Worm (Caenorhabditis elegans) whole organism, young adult: Measurements from ENCODE around the gene ttr-35.

Experiments used
- B0336.3 ChIP-seq: fragments of 200-800 bp; sonication (Bioruptor generic); IDR thresholded peaks from 2 replicates; pipeline ENCODE4 v1.3.6; 2022; ENCODE audit warnings: missing genetic modification characterization, missing compliant biosample characterization
- F22D6.2 ChIP-seq: sonication (generic microtip); optimal IDR thresholded peaks from 2 replicates; lab custom pipeline; 2016; ENCODE audit warnings: mild to moderate bottlenecking, missing genetic modification characterization, missing compliant biosample characterization
- F49E8.2 ChIP-seq: sonication (generic microtip); optimal IDR thresholded peaks from 3 replicates; lab custom pipeline; 2017; ENCODE audit warnings: missing genetic modification characterization, mild to moderate bottlenecking, missing compliant biosample characterization, antibody characterized with exemption, moderate library complexity; ENCODE audit not compliant: insufficient read depth
- Y56A3A.18 ChIP-seq: fragments of 200-800 bp; sonication (Bioruptor generic); IDR thresholded peaks from 2 replicates; pipeline ENCODE4 v1.3.6; 2022; ENCODE audit warnings: missing genetic modification reagents, missing genetic modification characterization, missing compliant biosample characterization
- ama-1 ChIP-seq, 3 experiments: fragments of 150-350 bp in 1 of 3; sonication (generic microtip) in 2 of 3; optimal IDR thresholded peaks; 2 replicates each; lab custom pipeline; 2014 to 2018; ENCODE audit warnings: missing biosample characterization in 2 of 3, missing genetic modification characterization in 2 of 3, missing genetic modification reagents in 2 of 3
- attf-6 ChIP-seq: fragments of 200-800 bp; sonication (Bioruptor generic); IDR thresholded peaks from 2 replicates; pipeline ENCODE4 v1.3.6; 2022; ENCODE audit warnings: missing genetic modification reagents, missing genetic modification characterization, missing compliant biosample characterization
- ceh-40 ChIP-seq: fragments of 200-800 bp; sonication (Bioruptor generic); IDR thresholded peaks from 2 replicates; pipeline ENCODE4 v1.3.6; 2022; ENCODE audit warnings: missing genetic modification characterization, missing compliant biosample characterization
- dpl-1 ChIP-seq: fragments of 150-350 bp; optimal IDR thresholded peaks from 2 replicates; lab custom pipeline; 2014; ENCODE audit warnings: missing biosample characterization, missing genetic modification reagents, missing genetic modification characterization
- ets-4 ChIP-seq: fragments of 200-800 bp; sonication (Bioruptor generic); optimal IDR thresholded peaks from 2 replicates; lab custom pipeline; 2018; ENCODE audit warnings: mild to moderate bottlenecking, missing genetic modification characterization, missing compliant biosample characterization
- pha-4 ChIP-seq: fragments of 150-350 bp; sonication (generic microtip); optimal IDR thresholded peaks from 2 replicates; lab custom pipeline; 2014; ENCODE audit warnings: missing biosample characterization, missing genetic modification reagents, missing genetic modification characterization
- tbp1 ChIP-seq: fragments of 200-800 bp; sonication (Bioruptor generic); optimal IDR thresholded peaks from 2 replicates; lab custom pipeline; 2018; ENCODE audit warnings: mild to moderate bottlenecking, missing genetic modification characterization, missing compliant biosample characterization
- unc-130 ChIP-seq: sonication (generic microtip); optimal IDR thresholded peaks from 2 replicates; lab custom pipeline; 2016; ENCODE audit warnings: missing genetic modification reagents, missing genetic modification characterization, missing compliant biosample characterization
- ztf-6 ChIP-seq: fragments of 200-800 bp; sonication (Bioruptor generic); IDR thresholded peaks from 2 replicates; pipeline ENCODE4 v1.3.6; 2022; ENCODE audit warnings: missing genetic modification reagents, missing genetic modification characterization, missing compliant biosample characterization

DNA sequence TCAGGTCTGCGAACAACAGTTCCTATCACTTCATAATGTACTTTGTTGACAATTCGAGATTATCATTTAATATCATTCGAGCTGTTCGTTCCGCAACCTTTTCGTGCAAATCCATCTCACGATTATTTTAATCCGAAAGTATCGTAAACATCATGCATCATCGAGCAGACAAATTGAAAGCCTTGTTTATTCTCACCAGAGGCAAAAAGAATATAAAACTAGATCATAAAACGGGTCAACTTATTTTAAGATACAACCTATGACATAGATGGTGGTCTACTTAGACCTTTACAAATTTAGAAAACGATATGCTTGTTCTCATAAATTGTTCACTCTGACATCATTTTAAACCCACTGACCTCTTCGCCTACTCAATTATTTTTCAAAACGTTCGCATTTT is 21.0 kb downstream of the ttr-35 start:
- TF ChIP-seq unc-130 (GFP tag; lab: Kevin White, UChicago) (no peak), pha-4 (tag; lab: Kevin White, UChicago) (no peak), F49E8.2 (tag; lab: Kevin White, UChicago) (no peak), ztf-6 (no peak), B0336.3 (GFP tag; lab: Robert Waterston, UW) (0 out of 2 replicates have a peak, but pooled peaks have one; percentile 35), ceh-40 (no peak), dpl-1 (GFP tag; lab: Kevin White, UChicago) (no peak), tbp1 (GFP tag; lab: Kevin White, UChicago) (no peak), attf-6 (GFP tag; lab: Robert Waterston, UW) (no peak), F22D6.2 (tag; lab: Kevin White, UChicago) (no peak), Y56A3A.18 (GFP tag; lab: Robert Waterston, UW) (no peak), ama-1 (optimal IDR thresholded peaks at IDR 0.05; lab: Kevin White, UChicago) (no peak), ama-1 (GFP tag; optimal IDR thresholded peaks at IDR 0.05; lab: Kevin White, UChicago) (no peak), ets-4 (no peak)
